Fruit fly (Drosophila melanogaster): ENCODE measurements around the gene CG2061.

DNA sequence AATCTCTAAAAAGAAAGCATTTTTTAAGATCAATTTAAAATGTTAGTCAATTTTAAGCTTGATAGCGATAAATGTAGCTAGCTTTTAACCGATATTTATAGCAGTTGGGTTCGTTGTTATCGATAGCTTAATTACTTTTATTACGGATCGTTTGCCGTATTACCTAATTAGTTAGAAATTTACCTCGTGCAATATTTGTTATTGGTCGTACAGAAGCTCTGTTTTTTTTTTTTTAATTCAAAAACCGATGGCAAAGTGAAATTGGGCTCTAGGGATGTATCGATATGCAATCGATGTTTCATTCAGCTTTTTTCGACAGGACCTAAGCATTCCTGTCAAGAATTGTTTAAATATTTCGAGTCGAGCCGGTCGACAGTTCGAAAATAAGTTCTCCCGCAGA lies at the start of gene CG2061:
- TF ChIP-seq CG8478 (optimal IDR thresholded peaks at IDR 0.05): no peak
- no peak for TF ChIP-seq CTCF (optimal IDR thresholded peaks at IDR 0.05)

Data from S2 (cell line).